Fruit fly (Drosophila melanogaster) whole organism, prepupa: Measurements from ENCODE around the gene Gr64d.

Experiments used
- Sox15 ChIP-seq: fragments of 200-800 bp; sonication (Bioruptor generic); optimal IDR thresholded peaks from 3 replicates; lab custom pipeline; 2016; ENCODE audit warnings: missing biosample characterization, missing genetic modification characterization
- salr ChIP-seq, 2 experiments: fragments of 200-800 bp; sonication (Bioruptor generic); optimal IDR thresholded peaks; 3 replicates each; lab custom pipeline; 2016 to 2018; ENCODE audit warnings: missing biosample characterization in 2 of 2, missing genetic modification characterization in 2 of 2, mild to moderate bottlenecking in 1 of 2
- topi ChIP-seq: fragments of 200-800 bp; sonication (Bioruptor generic); optimal IDR thresholded peaks from 3 replicates; lab custom pipeline; 2016; ENCODE audit warnings: missing biosample characterization, missing genetic modification characterization

DNA sequence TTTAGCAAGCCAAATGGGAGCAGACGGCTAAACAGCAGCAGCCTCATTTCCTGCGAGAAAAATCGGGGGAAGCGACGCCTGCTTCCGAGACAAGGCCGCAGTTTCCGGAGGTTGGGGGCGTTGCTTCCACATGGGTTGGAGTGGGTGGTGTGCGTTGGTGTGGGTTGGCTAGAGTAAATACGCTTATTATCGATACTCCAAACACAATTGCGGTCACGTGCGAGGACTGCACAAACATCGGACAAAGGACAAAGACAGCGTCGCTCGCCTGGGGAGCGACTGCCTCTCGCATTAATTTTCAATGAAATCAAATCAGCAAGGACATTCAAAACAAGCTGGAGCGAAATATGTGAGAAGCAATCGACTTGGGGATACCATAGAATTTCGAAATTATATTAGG is 49.4 kb downstream of the Gr64d start:
- no peak for TF ChIP-seq salr (GFP tag; optimal IDR thresholded peaks at IDR 0.05; lab: Kevin White, UChicago)
- TF ChIP-seq Sox15 (GFP tag; lab: Kevin White, UChicago), result no peak
- no peak for TF ChIP-seq topi (GFP tag; lab: Kevin White, UChicago)
